Worm (Caenorhabditis elegans): ENCODE data around the gene F14B8.4.

The F14B8.4 gene

ce11 chrX:6932134-6932533 is 32.4 kb upstream of the F14B8.4 start, which contains the start of gene F14B8.6 (continued):
- no peak for TF ChIP-seq dpl-1 (GFP tag; optimal IDR thresholded peaks at IDR 0.05)
- no peak for TF ChIP-seq madf-5 (GFP tag; IDR thresholded peaks at IDR 0.05)
- no peak for TF ChIP-seq ZK546.5 (tag; optimal IDR thresholded peaks at IDR 0.05)
- TF ChIP-seq aha-1 (tag): peak; percentile 13
- no peak for TF ChIP-seq ctbp-1 (GFP tag; IDR thresholded peaks at IDR 0.05)
- no peak for TF ChIP-seq nhr-237 (tag; optimal IDR thresholded peaks at IDR 0.05)
- no peak for TF ChIP-seq zip-2 (tag; optimal IDR thresholded peaks at IDR 0.05)
- TF ChIP-seq tra-1 (GFP tag; IDR thresholded peaks at IDR 0.05): 0 out of 2 replicates have a peak, but pooled peaks have one; percentile 15
- no peak for TF ChIP-seq nhr-102 (tag; optimal IDR thresholded peaks at IDR 0.05)
- no peak for TF ChIP-seq attf-4 (tag; optimal IDR thresholded peaks at IDR 0.05)
- TF ChIP-seq ceh-62 (tag; optimal IDR thresholded peaks at IDR 0.05): no peak
- no peak for TF ChIP-seq D1046.2 (GFP tag; IDR thresholded peaks at IDR 0.05)
- TF ChIP-seq nhr-25 (tag; optimal IDR thresholded peaks at IDR 0.05; ENCODE audit: borderline replicate concordance, insufficient read depth): no peak
- TF ChIP-seq madf-9 (GFP tag; conservative IDR thresholded peaks at IDR 0.05): no peak
- TF ChIP-seq fos-1 (tag; optimal IDR thresholded peaks at IDR 0.05): no peak
- no peak for TF ChIP-seq nhr-10 (tag; optimal IDR thresholded peaks at IDR 0.05)
- TF ChIP-seq F37D6.2 (tag; optimal IDR thresholded peaks at IDR 0.05): no peak
- no peak for TF ChIP-seq nhr-76 (tag; optimal IDR thresholded peaks at IDR 0.05)
- no peak for TF ChIP-seq R02D3.7 (tag; optimal IDR thresholded peaks at IDR 0.05)
- TF ChIP-seq ces-1 (GFP tag; optimal IDR thresholded peaks at IDR 0.05): no peak
- TF ChIP-seq lin-1 (GFP tag; IDR thresholded peaks at IDR 0.05): no peak
- no peak for TF ChIP-seq Y105C5A.15 (GFP tag; IDR thresholded peaks at IDR 0.05)
- no peak for TF ChIP-seq hmg-1.1 (GFP tag; IDR thresholded peaks at IDR 0.05)
- peak; percentile 10 for TF ChIP-seq mxl-3 (GFP tag; optimal IDR thresholded peaks at IDR 0.05)

DNA sequence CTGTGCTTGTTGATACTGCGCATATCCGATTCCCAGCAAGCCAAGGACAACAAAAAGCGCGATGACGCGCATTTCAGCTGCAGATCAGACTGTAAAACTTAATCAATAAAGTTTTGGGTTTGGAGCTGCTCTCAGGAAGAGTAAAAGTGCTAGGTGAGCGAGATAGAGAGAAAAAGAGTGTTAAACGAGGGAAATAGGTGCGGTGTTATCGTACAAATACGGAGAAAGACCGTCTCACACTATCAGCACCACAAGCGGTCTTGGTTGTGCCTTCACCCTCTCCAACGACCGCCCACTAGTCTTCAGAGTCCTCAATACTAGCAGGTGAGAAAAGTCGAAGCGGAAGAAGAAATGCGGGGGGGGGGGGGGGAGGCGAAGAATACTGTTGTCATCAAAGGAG is 28.8 kb upstream of the F14B8.4 start, which contains the start of gene F14B8.5:
Gene F14B8.5, minus strand, starts transcription at position 127 of the 400 bp plus-strand sequence.
- TF ChIP-seq cey-2 (tag; optimal IDR thresholded peaks at IDR 0.05; ENCODE audit: borderline replicate concordance, insufficient read depth) (no peak), aha-1 (tag) (peak; percentile 87), hlh-11 (tag; optimal IDR thresholded peaks at IDR 0.05) (peak; percentile 45), lin-13 (GFP tag; optimal IDR thresholded peaks at IDR 0.05) (no peak), dmd-6 (GFP tag; IDR thresholded peaks at IDR 0.05) (peak; percentile 22; the same call in 1 of the 2 replicates), nhr-111 (GFP tag; optimal IDR thresholded peaks at IDR 0.05) (no peak), pha-4 (GFP tag; IDR thresholded peaks at IDR 0.05) (no peak), pha-4 (tag; optimal IDR thresholded peaks at IDR 0.05) (no peak), nhr-28 (tag; optimal IDR thresholded peaks at IDR 0.05) (peak; percentile 11), ctbp-1 (GFP tag; IDR thresholded peaks at IDR 0.05) (no peak), nhr-77 (tag; optimal IDR thresholded peaks at IDR 0.05) (no peak), unc-130 (GFP tag; optimal IDR thresholded peaks at IDR 0.05) (no peak), dve-1 (tag; optimal IDR thresholded peaks at IDR 0.05; ENCODE audit: insufficient read depth) (peak; percentile 1), tag-97 (GFP tag; IDR thresholded peaks at IDR 0.05) (no peak), ceh-44 (GFP tag; IDR thresholded peaks at IDR 0.05) (no peak), pqm-1 (tag; optimal IDR thresholded peaks at IDR 0.05) (peak; percentile 14), ama-1 (optimal IDR thresholded peaks at IDR 0.05) (no peak), daf-16 (GFP tag; optimal IDR thresholded peaks at IDR 0.05) (no peak), daf-16 (tag; optimal IDR thresholded peaks at IDR 0.05) (peak; percentile 46), F44E2.7 (GFP tag; IDR thresholded peaks at IDR 0.05) (no peak), gei-8 (GFP tag; optimal IDR thresholded peaks at IDR 0.05) (no peak), rbr-2 (tag; optimal IDR thresholded peaks at IDR 0.05) (no peak)
